Worm (Caenorhabditis elegans) whole organism, L4 larva: Measurements from ENCODE around the gene ahsa-1.

Source experiments
- F37D6.2 ChIP-seq: sonication (generic microtip); optimal IDR thresholded peaks from 2 replicates; lab custom pipeline; 2016; ENCODE audit warnings: mild to moderate bottlenecking, missing genetic modification characterization, missing compliant biosample characterization
- F44E2.7 ChIP-seq: fragments of 200-800 bp; sonication (Bioruptor generic); IDR thresholded peaks from 2 replicates; pipeline ENCODE4 v2.1.2; 2022; ENCODE audit warnings: missing genetic modification characterization, missing compliant biosample characterization
- T26A8.4 ChIP-seq: fragments of 200-800 bp; sonication (Bioruptor generic); IDR thresholded peaks from 2 replicates; pipeline ENCODE4 v1.3.6; 2022; ENCODE audit warnings: missing genetic modification characterization, missing compliant biosample characterization
- ZK337.2 ChIP-seq: fragments of 200-800 bp; sonication (Bioruptor generic); IDR thresholded peaks from 2 replicates; pipeline ENCODE4 v1.3.6; 2022; ENCODE audit warnings: missing genetic modification reagents, missing genetic modification characterization, missing compliant biosample characterization
- aly-2 ChIP-seq: sonication (generic microtip); optimal IDR thresholded peaks from 2 replicates; lab custom pipeline; 2018; ENCODE audit warnings: missing biosample characterization, missing genetic modification characterization
- ama-1 ChIP-seq: fragments of 150-350 bp; optimal IDR thresholded peaks from 2 replicates; lab custom pipeline; 2014; ENCODE audit warnings: inconsistent platforms, mixed read lengths
- arid-1 ChIP-seq: fragments of 200-800 bp; sonication (Bioruptor generic); conservative IDR thresholded peaks from 2 replicates; pipeline ENCODE4 v1.3.6; 2022; ENCODE audit warnings: missing genetic modification reagents, missing genetic modification characterization, missing compliant biosample characterization
- ceh-20 ChIP-seq: fragments of 200-800 bp; sonication (Bioruptor generic); IDR thresholded peaks from 2 replicates; pipeline ENCODE4 v1.3.6; 2022; ENCODE audit warnings: missing genetic modification reagents, missing genetic modification characterization, missing compliant biosample characterization
- ceh-28 ChIP-seq: fragments of 150-350 bp; optimal IDR thresholded peaks from 2 replicates; lab custom pipeline; 2014; ENCODE audit warnings: missing biosample characterization, missing genetic modification reagents, missing genetic modification characterization
- ceh-32 ChIP-seq: sonication (generic microtip); optimal IDR thresholded peaks from 2 replicates; lab custom pipeline; 2016; ENCODE audit warnings: mild to moderate bottlenecking, missing genetic modification characterization, missing compliant biosample characterization; ENCODE audit not compliant: poor library complexity
- ceh-62 ChIP-seq: sonication (generic microtip); optimal IDR thresholded peaks from 2 replicates; lab custom pipeline; 2017; ENCODE audit warnings: missing biosample characterization, missing genetic modification characterization
- daf-8 ChIP-seq: fragments of 200-800 bp; sonication (Bioruptor generic); IDR thresholded peaks from 2 replicates; pipeline ENCODE4 v1.3.6; 2022; ENCODE audit warnings: missing genetic modification characterization, missing compliant biosample characterization
- dmd-6 ChIP-seq: fragments of 200-800 bp; sonication (Bioruptor generic); IDR thresholded peaks from 2 replicates; pipeline ENCODE4 v1.3.6; 2022; ENCODE audit warnings: missing genetic modification reagents, missing genetic modification characterization, missing compliant biosample characterization
- dmd-9 ChIP-seq: fragments of 200-800 bp; sonication (Bioruptor generic); IDR thresholded peaks from 2 replicates; pipeline ENCODE4 v1.3.6; 2022; ENCODE audit warnings: missing genetic modification reagents, missing genetic modification characterization, missing compliant biosample characterization
- dpl-1 ChIP-seq: fragments of 150-350 bp; optimal IDR thresholded peaks from 2 replicates; lab custom pipeline; 2014; ENCODE audit warnings: missing biosample characterization, missing genetic modification reagents, missing genetic modification characterization
- dve-1 ChIP-seq: sonication (generic microtip); optimal IDR thresholded peaks from 2 replicates; lab custom pipeline; 2017; ENCODE audit warnings: antibody characterized with exemption, mild to moderate bottlenecking, missing genetic modification characterization, missing compliant biosample characterization; ENCODE audit not compliant: insufficient read depth
- egl-43 ChIP-seq: fragments of 200-800 bp; sonication (Bioruptor generic); IDR thresholded peaks from 2 replicates; pipeline ENCODE4 v1.3.6; 2022; ENCODE audit warnings: missing genetic modification reagents, missing genetic modification characterization, missing compliant biosample characterization
- hif-1 ChIP-seq, 2 experiments: sonication (generic microtip); optimal IDR thresholded peaks; 2 replicates each; lab custom pipeline; 2016 to 2017; ENCODE audit warnings: missing compliant biosample characterization in 2 of 2, missing genetic modification characterization in 2 of 2, missing genetic modification reagents in 2 of 2, missing genotype in 2 of 2, mild to moderate bottlenecking in 1 of 2
- hlh-11 ChIP-seq: fragments of 200-800 bp; sonication (Bioruptor generic); optimal IDR thresholded peaks from 2 replicates; lab custom pipeline; 2018; ENCODE audit warnings: mild to moderate bottlenecking, missing genetic modification characterization, missing compliant biosample characterization
- hmg-1.1 ChIP-seq: fragments of 200-800 bp; sonication (Bioruptor generic); IDR thresholded peaks from 2 replicates; pipeline ENCODE4 v1.3.6; 2022; ENCODE audit warnings: missing genetic modification reagents, missing genetic modification characterization, missing compliant biosample characterization
- lim-7 ChIP-seq: fragments of 200-800 bp; sonication (Bioruptor generic); IDR thresholded peaks from 2 replicates; pipeline ENCODE4 v1.3.6; 2022; ENCODE audit warnings: missing genetic modification characterization, missing compliant biosample characterization
- lin-13 ChIP-seq: fragments of 150-350 bp; optimal IDR thresholded peaks from 2 replicates; lab custom pipeline; 2014; ENCODE audit warnings: missing biosample characterization, missing genetic modification reagents, missing genetic modification characterization
- lin-38 ChIP-seq: fragments of 200-800 bp; sonication (Bioruptor generic); IDR thresholded peaks from 2 replicates; pipeline ENCODE4 v1.3.6; 2022; ENCODE audit warnings: missing genetic modification reagents, missing genetic modification characterization, missing compliant biosample characterization
- lin-39 ChIP-seq: fragments of 150-350 bp; optimal IDR thresholded peaks from 2 replicates; lab custom pipeline; 2014; ENCODE audit warnings: missing biosample characterization, missing genetic modification reagents, missing genetic modification characterization
- lsy-2 ChIP-seq, 2 experiments: fragments of 150-350 bp in 1 of 2; sonication (generic microtip) in 1 of 2; optimal IDR thresholded peaks; 2 replicates each; lab custom pipeline; 2014 to 2017; ENCODE audit warnings: missing biosample characterization in 2 of 2, missing genetic modification characterization in 2 of 2
- mdl-1 ChIP-seq, 2 experiments: fragments of 150-350 bp in 1 of 2; sonication (generic microtip) in 1 of 2; optimal IDR thresholded peaks; 2 replicates each; lab custom pipeline; 2014 to 2017; ENCODE audit warnings: missing biosample characterization in 2 of 2, missing genetic modification characterization in 2 of 2
- mdt-29 ChIP-seq: fragments of 200-800 bp; sonication (Bioruptor generic); IDR thresholded peaks from 2 replicates; pipeline ENCODE4 v1.3.6; 2022; ENCODE audit warnings: missing genetic modification reagents, missing genetic modification characterization, missing compliant biosample characterization
- mep-1 ChIP-seq: fragments of 150-350 bp; sonication (generic microtip); optimal IDR thresholded peaks from 3 replicates; lab custom pipeline; 2014; ENCODE audit warnings: missing biosample characterization, missing genetic modification characterization
- mes-2 ChIP-seq: sonication (generic microtip); optimal IDR thresholded peaks from 2 replicates; lab custom pipeline; 2016; ENCODE audit warnings: missing genotype, mild to moderate bottlenecking, missing genetic modification characterization, missing compliant biosample characterization; ENCODE audit not compliant: poor library complexity, severe bottlenecking
- mxl-3 ChIP-seq: fragments of 200-800 bp; sonication (Bioruptor generic); optimal IDR thresholded peaks from 2 replicates; lab custom pipeline; 2018; ENCODE audit warnings: mild to moderate bottlenecking, missing genetic modification characterization, missing compliant biosample characterization
- nhr-10 ChIP-seq: fragments of 150-350 bp; optimal IDR thresholded peaks from 2 replicates; lab custom pipeline; 2014; ENCODE audit warnings: missing biosample characterization, missing genetic modification characterization
- nhr-111 ChIP-seq: fragments of 200-800 bp; sonication (Bioruptor generic); optimal IDR thresholded peaks from 2 replicates; lab custom pipeline; 2018; ENCODE audit warnings: mild to moderate bottlenecking, missing genetic modification characterization, missing compliant biosample characterization
- nhr-237 ChIP-seq: sonication (generic microtip); optimal IDR thresholded peaks from 2 replicates; lab custom pipeline; 2017; ENCODE audit warnings: missing biosample characterization, missing genetic modification characterization
- nhr-6 ChIP-seq: fragments of 150-350 bp; optimal IDR thresholded peaks from 2 replicates; lab custom pipeline; 2014; ENCODE audit warnings: missing biosample characterization, missing genetic modification characterization
- nhr-76 ChIP-seq: fragments of 150-350 bp; optimal IDR thresholded peaks from 2 replicates; lab custom pipeline; 2014; ENCODE audit warnings: missing biosample characterization, missing genetic modification characterization
- nhr-77 ChIP-seq: fragments of 150-350 bp; optimal IDR thresholded peaks from 2 replicates; lab custom pipeline; 2014; ENCODE audit warnings: missing biosample characterization, missing genetic modification characterization
- rbr-2 ChIP-seq: sonication (generic microtip); optimal IDR thresholded peaks from 2 replicates; lab custom pipeline; 2016; ENCODE audit warnings: missing genotype, missing genetic modification characterization, missing compliant biosample characterization
- set-16 ChIP-seq: fragments of 200-800 bp; sonication (Bioruptor generic); IDR thresholded peaks from 2 replicates; pipeline ENCODE4 v1.3.6; 2022; ENCODE audit warnings: missing genetic modification reagents, missing genetic modification characterization, missing compliant biosample characterization
- spr-3 ChIP-seq: fragments of 200-800 bp; sonication (Bioruptor generic); optimal IDR thresholded peaks from 2 replicates; lab custom pipeline; 2018; ENCODE audit warnings: mild to moderate bottlenecking, missing genetic modification characterization, missing compliant biosample characterization
- tra-1 ChIP-seq: fragments of 200-800 bp; sonication (Bioruptor generic); IDR thresholded peaks from 2 replicates; pipeline ENCODE4 v1.3.6; 2022; ENCODE audit warnings: missing genetic modification reagents, missing genetic modification characterization, missing compliant biosample characterization
- vab-7 ChIP-seq: fragments of 200-800 bp; sonication (Bioruptor generic); IDR thresholded peaks from 2 replicates; pipeline ENCODE4 v1.3.6; 2022; ENCODE audit warnings: missing genetic modification reagents, missing genetic modification characterization, missing compliant biosample characterization
- ztf-11 ChIP-seq: fragments of 150-350 bp; optimal IDR thresholded peaks from 2 replicates; lab custom pipeline; 2014; ENCODE audit warnings: missing biosample characterization, missing genetic modification characterization
- ztf-7 ChIP-seq: fragments of 150-350 bp; optimal IDR thresholded peaks from 2 replicates; lab custom pipeline; 2014; ENCODE audit warnings: missing biosample characterization, missing genetic modification characterization

ahsa-1 gene

ce11 chrV:15065068-15065744 lies 20.0 kb downstream of the ahsa-1 start, which contains the start of gene C25D7.9:
Gene C25D7.9, plus strand, starts transcription at chrV:15065135.
- no peak for TF ChIP-seq nhr-237
- TF ChIP-seq F44E2.7 (GFP tag; lab: Robert Waterston, UW), result no peak
- no peak for TF ChIP-seq nhr-10 (tag; lab: Kevin White, UChicago)
- TF ChIP-seq spr-3 (GFP tag; lab: Kevin White, UChicago), result peak; percentile 38
- TF ChIP-seq mxl-3 (GFP tag; lab: Kevin White, UChicago), result no peak
- TF ChIP-seq aly-2 (tag; lab: Kevin White, UChicago), result no peak
- TF ChIP-seq lsy-2 (tag; optimal IDR thresholded peaks at IDR 0.05; lab: Kevin White, UChicago), result peak in 1 of 2 experiments; percentile 28
- TF ChIP-seq dmd-9, result peak; percentile 49; the same call in 1 of the 2 replicates
- peak; percentile 28 for TF ChIP-seq mep-1
- TF ChIP-seq nhr-111 (GFP tag; lab: Kevin White, UChicago), result no peak
- no peak for TF ChIP-seq mdt-29 (GFP tag; lab: Robert Waterston, UW)
- peak; percentile 7; the same call in 1 of the 2 replicates for TF ChIP-seq dmd-6
- TF ChIP-seq lim-7, result no peak
- no peak for TF ChIP-seq tra-1
- peak; percentile 60 for TF ChIP-seq nhr-6 (tag; lab: Kevin White, UChicago)
- no peak for TF ChIP-seq daf-8
- TF ChIP-seq T26A8.4 (GFP tag; lab: Robert Waterston, UW), result no peak; the same call in 1 of the 2 replicates
- TF ChIP-seq ceh-32 (tag; lab: Kevin White, UChicago), result no peak
- peak; percentile 53 for TF ChIP-seq mes-2 (tag; lab: Kevin White, UChicago)
- no peak for TF ChIP-seq ama-1 (lab: Kevin White, UChicago)
- TF ChIP-seq F37D6.2 (tag; lab: Kevin White, UChicago), result no peak
- TF ChIP-seq hlh-11 (tag; lab: Kevin White, UChicago), result peak; percentile 56
- TF ChIP-seq dve-1 (tag; lab: Kevin White, UChicago), result peak; percentile 26
- TF ChIP-seq lin-39, result no peak
- TF ChIP-seq ceh-28 (tag; lab: Kevin White, UChicago), result no peak
- TF ChIP-seq rbr-2 (tag; lab: Kevin White, UChicago), result peak; percentile 15
- TF ChIP-seq vab-7 (GFP tag; lab: Robert Waterston, UW), result no peak
- peak; percentile 40; the same call in 1 of the 2 replicates for TF ChIP-seq hmg-1.1 (GFP tag; lab: Robert Waterston, UW)
- no peak for TF ChIP-seq ZK337.2 (GFP tag; lab: Robert Waterston, UW)
- TF ChIP-seq ztf-7 (tag; lab: Kevin White, UChicago), result no peak
- TF ChIP-seq arid-1 (GFP tag; lab: Robert Waterston, UW), result no peak
- TF ChIP-seq mdl-1 (tag; optimal IDR thresholded peaks at IDR 0.05; lab: Kevin White, UChicago), result no peak
- peak; percentile 16 for TF ChIP-seq nhr-77 (tag; lab: Kevin White, UChicago)
- no peak for TF ChIP-seq ceh-20 (GFP tag; lab: Robert Waterston, UW)
- TF ChIP-seq lin-38 (GFP tag; lab: Robert Waterston, UW), result 0 out of 2 replicates have a peak, but pooled peaks have one; percentile 7
- TF ChIP-seq hif-1 (tag; optimal IDR thresholded peaks at IDR 0.05; lab: Kevin White, UChicago), result peak in 1 of 2 experiments; percentile 21
- TF ChIP-seq egl-43, result 0 out of 2 replicates have a peak, but pooled peaks have one; percentile 34
- no peak for TF ChIP-seq ceh-62 (tag; lab: Kevin White, UChicago)
- TF ChIP-seq nhr-76 (tag; lab: Kevin White, UChicago), result no peak
- TF ChIP-seq lin-13 (GFP tag; lab: Kevin White, UChicago), result peak; percentile 10
- TF ChIP-seq set-16 (GFP tag; lab: Robert Waterston, UW), result peak; percentile 52
- no peak for TF ChIP-seq ztf-11
- TF ChIP-seq dpl-1 (GFP tag; lab: Kevin White, UChicago), result peak; percentile 31
